Worm (Caenorhabditis elegans): ENCODE data around the gene srt-65.

DNA sequence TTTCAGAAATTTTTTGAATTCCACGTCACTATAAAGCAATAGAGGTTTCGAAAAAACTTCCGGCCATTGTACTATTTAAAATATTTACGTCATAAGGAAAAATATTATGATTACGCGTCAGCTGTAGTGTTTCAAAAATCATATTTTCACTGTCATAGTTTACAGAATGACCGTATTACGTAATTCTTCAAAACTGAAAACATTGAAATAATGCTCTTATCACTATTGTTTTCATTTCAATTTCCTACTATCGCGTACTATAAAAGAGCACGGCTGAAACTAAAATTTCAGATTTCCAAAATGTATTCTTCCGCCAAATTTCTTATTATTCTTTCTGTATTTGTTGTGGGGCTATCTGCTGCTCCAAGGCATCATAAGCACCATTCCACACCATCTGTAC is 28.2 kb downstream of the srt-65 start, which contains the start of gene F14F9.2:
- TF ChIP-seq tbx-9 (tag; optimal IDR thresholded peaks at IDR 0.05; ENCODE audit: borderline replicate concordance) = no peak
- no peak for TF ChIP-seq nhr-90 (tag; optimal IDR thresholded peaks at IDR 0.05)
- TF ChIP-seq cebp-2 (GFP tag; IDR thresholded peaks at IDR 0.05) = no peak
- no peak for TF ChIP-seq ceh-40 (GFP tag; IDR thresholded peaks at IDR 0.05)
- no peak for TF ChIP-seq nfya-1 (tag; optimal IDR thresholded peaks at IDR 0.05; ENCODE audit: borderline replicate concordance, insufficient read depth)
- no peak for TF ChIP-seq sea-2 (GFP tag; IDR thresholded peaks at IDR 0.05)
- TF ChIP-seq F57A8.1 (GFP tag; optimal IDR thresholded peaks at IDR 0.05) = no peak
- TF ChIP-seq him-1 (tag; optimal IDR thresholded peaks at IDR 0.05) = no peak
- no peak for TF ChIP-seq ceh-91 (GFP tag; IDR thresholded peaks at IDR 0.05)

Data from whole organism, young adult.